Worm (Caenorhabditis elegans): ENCODE measurements around the gene pat-3.

pat-3 gene

DNA sequence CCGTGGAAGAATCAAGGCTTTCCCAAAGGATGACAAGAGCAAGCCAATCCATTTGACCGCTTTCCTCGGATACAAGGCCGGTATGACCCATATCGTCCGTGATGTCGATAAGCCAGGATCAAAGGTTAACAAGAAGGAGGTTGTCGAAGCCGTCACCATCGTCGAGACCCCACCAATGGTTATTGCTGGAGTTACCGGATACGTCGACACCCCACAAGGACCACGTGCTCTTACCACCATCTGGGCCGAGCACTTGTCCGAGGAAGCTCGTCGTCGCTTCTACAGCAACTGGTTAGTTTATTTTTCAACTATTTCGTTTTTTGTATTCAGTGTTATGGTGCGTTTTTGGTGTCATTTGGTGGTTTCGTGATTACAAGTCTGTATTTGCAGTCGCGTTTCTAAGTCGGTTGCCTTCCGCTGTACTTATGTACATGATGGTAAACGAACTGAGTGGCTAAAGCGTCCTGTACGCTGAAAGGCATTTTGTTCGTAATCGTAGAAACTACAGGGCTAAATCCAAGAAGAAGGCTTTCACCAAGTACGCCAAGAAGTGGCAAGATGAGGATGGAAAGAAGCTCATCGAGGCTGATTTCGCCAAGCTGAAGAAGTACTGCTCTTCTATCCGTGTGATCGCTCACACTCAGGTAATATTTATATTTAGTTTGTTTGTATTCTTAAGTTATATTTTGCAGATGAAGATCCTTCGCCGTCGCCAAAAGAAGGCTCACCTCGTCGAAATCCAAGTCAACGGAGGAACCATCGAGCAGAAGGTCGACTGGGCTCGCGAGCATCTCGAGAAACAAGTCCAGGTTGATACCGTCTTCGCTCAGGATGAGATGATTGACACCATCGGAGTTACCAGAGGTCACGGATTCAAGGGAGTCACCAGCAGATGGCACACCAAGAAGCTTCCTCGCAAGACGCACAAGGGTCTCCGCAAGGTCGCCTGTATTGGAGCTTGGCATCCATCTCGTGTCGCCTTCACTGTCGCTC is 45.7 kb downstream of the pat-3 start (continued):
- TF ChIP-seq daf-19 (GFP tag; conservative IDR thresholded peaks at IDR 0.05), result peak; percentile 81; the same call in 1 of the 2 replicates
- peak; percentile 62 for TF ChIP-seq set-16 (GFP tag; IDR thresholded peaks at IDR 0.05)
- peak; percentile 25; the same call in 1 of the 2 replicates for TF ChIP-seq egl-43 (GFP tag; IDR thresholded peaks at IDR 0.05)
- no peak for TF ChIP-seq ama-1 (optimal IDR thresholded peaks at IDR 0.05)
- TF ChIP-seq nhr-111 (GFP tag; optimal IDR thresholded peaks at IDR 0.05), result no peak
- TF ChIP-seq nhr-10 (tag; optimal IDR thresholded peaks at IDR 0.05), result no peak
- TF ChIP-seq lim-7 (GFP tag; IDR thresholded peaks at IDR 0.05), result peak; percentile 15; the same call in 1 of the 2 replicates

DNA sequence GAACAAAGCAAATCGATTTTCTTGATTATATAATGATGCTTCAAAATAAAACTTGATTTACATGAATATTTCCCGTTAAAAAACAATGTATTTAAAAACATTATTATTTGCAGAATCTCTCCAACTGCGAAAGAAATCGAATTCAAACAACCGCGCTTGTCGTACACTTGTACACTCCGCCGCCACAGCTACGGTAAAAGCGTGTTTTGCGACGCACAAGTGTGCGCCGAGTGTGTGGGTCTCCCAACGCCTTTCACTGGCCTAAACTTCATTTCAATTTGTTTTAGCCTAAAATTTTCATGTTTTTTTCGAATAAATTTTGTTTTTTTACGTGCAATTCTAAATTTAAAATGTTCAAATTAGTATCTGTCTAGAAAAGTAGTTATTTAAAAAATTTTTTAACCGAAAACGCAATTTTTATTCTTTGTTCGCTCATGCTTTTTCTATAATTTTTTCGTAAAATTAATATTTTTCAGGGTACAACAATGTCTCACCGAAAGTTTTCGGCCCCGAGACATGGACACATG is 46.5 kb downstream of the pat-3 start, which contains the start of gene rpl-3:
rpl-3 (plus strand) TSS at position 477 of the 527 bp plus-strand sequence.
- peak; percentile 98 for TF ChIP-seq F49E8.2 (tag; optimal IDR thresholded peaks at IDR 0.05; ENCODE audit: borderline replicate concordance)
- TF ChIP-seq nhr-6 (tag; optimal IDR thresholded peaks at IDR 0.05), result peak; percentile 100
- peak; percentile 98 for TF ChIP-seq ces-1 (GFP tag; optimal IDR thresholded peaks at IDR 0.05)
- TF ChIP-seq Y48G9A.11 (GFP tag; IDR thresholded peaks at IDR 0.05), result peak; percentile 98
- peak; percentile 100 for TF ChIP-seq gei-8 (GFP tag; optimal IDR thresholded peaks at IDR 0.05)
- TF ChIP-seq T26A8.4 (GFP tag; IDR thresholded peaks at IDR 0.05), result peak; percentile 100
- peak; percentile 94 for TF ChIP-seq ceh-82 (tag; optimal IDR thresholded peaks at IDR 0.05)
- peak; percentile 96 for TF ChIP-seq nhr-237 (tag; optimal IDR thresholded peaks at IDR 0.05)
- TF ChIP-seq F37D6.2 (tag; optimal IDR thresholded peaks at IDR 0.05), result peak; percentile 98
- TF ChIP-seq mes-2 (tag; optimal IDR thresholded peaks at IDR 0.05; ENCODE audit: poor library complexity, severe bottlenecking), result peak; percentile 100
- peak; percentile 88 for TF ChIP-seq set-16 (GFP tag; IDR thresholded peaks at IDR 0.05)
- peak; percentile 100 for TF ChIP-seq egl-43 (GFP tag; IDR thresholded peaks at IDR 0.05)
- peak; percentile 100 for TF ChIP-seq saeg-2 (GFP tag; IDR thresholded peaks at IDR 0.05)
- peak; percentile 99 for TF ChIP-seq F44E2.7 (GFP tag; IDR thresholded peaks at IDR 0.05)
- TF ChIP-seq spr-1 (tag; optimal IDR thresholded peaks at IDR 0.05), result peak; percentile 99
- TF ChIP-seq fkh-10 (GFP tag; optimal IDR thresholded peaks at IDR 0.05), result peak; percentile 100
- TF ChIP-seq ceh-62 (tag; optimal IDR thresholded peaks at IDR 0.05), result no peak
- TF ChIP-seq lim-7 (GFP tag; IDR thresholded peaks at IDR 0.05), result peak; percentile 99
- peak; percentile 92 for TF ChIP-seq nhr-76 (tag; optimal IDR thresholded peaks at IDR 0.05)
- TF ChIP-seq php-3 (GFP tag; IDR thresholded peaks at IDR 0.05), result peak; percentile 100
- peak; percentile 99 for TF ChIP-seq mdt-29 (GFP tag; IDR thresholded peaks at IDR 0.05)
- peak; percentile 100 for TF ChIP-seq lin-13 (GFP tag; optimal IDR thresholded peaks at IDR 0.05)
- peak; percentile 99 for TF ChIP-seq unc-130 (GFP tag; optimal IDR thresholded peaks at IDR 0.05)
- TF ChIP-seq pqm-1 (tag; optimal IDR thresholded peaks at IDR 0.05), result peak; percentile 100
- TF ChIP-seq lsy-2 (tag; optimal IDR thresholded peaks at IDR 0.05), result peak; percentile 100
- TF ChIP-seq ceh-28 (tag; optimal IDR thresholded peaks at IDR 0.05), result peak; percentile 92
- TF ChIP-seq lin-29 (GFP tag; IDR thresholded peaks at IDR 0.05), result peak; percentile 100
- peak; percentile 100 for TF ChIP-seq spr-3 (GFP tag; optimal IDR thresholded peaks at IDR 0.05)
- TF ChIP-seq pha-4 (GFP tag; IDR thresholded peaks at IDR 0.05), result peak; percentile 99
- peak; percentile 87 for TF ChIP-seq pha-4 (tag; optimal IDR thresholded peaks at IDR 0.05)
- peak; percentile 93 for TF ChIP-seq ztf-11 (tag; optimal IDR thresholded peaks at IDR 0.05)
- TF ChIP-seq dpl-1 (GFP tag; optimal IDR thresholded peaks at IDR 0.05), result peak; percentile 100
- TF ChIP-seq ctbp-1 (GFP tag; IDR thresholded peaks at IDR 0.05), result peak; percentile 100
- peak; percentile 99 for TF ChIP-seq tag-97 (GFP tag; IDR thresholded peaks at IDR 0.05)
- peak; percentile 100 for TF ChIP-seq nhr-42 (GFP tag; IDR thresholded peaks at IDR 0.05)
- TF ChIP-seq nhr-48 (tag; optimal IDR thresholded peaks at IDR 0.05), result peak; percentile 99
- TF ChIP-seq tra-1 (GFP tag; IDR thresholded peaks at IDR 0.05), result peak; percentile 100
- peak; percentile 100 for TF ChIP-seq lin-38 (GFP tag; IDR thresholded peaks at IDR 0.05)
- TF ChIP-seq dmd-6 (GFP tag; IDR thresholded peaks at IDR 0.05), result peak; percentile 100
- TF ChIP-seq Y75B8A.6 (GFP tag; IDR thresholded peaks at IDR 0.05), result peak; percentile 100
- TF ChIP-seq lin-15B (tag; optimal IDR thresholded peaks at IDR 0.05), result peak; percentile 99
- TF ChIP-seq Y5F2A.4 (GFP tag; optimal IDR thresholded peaks at IDR 0.05), result peak; percentile 98
- TF ChIP-seq ama-1 (optimal IDR thresholded peaks at IDR 0.05), result peak; percentile 88
